Worm (Caenorhabditis elegans): Measurements from ENCODE around the gene F58B4.5.

F58B4.5 gene

DNA sequence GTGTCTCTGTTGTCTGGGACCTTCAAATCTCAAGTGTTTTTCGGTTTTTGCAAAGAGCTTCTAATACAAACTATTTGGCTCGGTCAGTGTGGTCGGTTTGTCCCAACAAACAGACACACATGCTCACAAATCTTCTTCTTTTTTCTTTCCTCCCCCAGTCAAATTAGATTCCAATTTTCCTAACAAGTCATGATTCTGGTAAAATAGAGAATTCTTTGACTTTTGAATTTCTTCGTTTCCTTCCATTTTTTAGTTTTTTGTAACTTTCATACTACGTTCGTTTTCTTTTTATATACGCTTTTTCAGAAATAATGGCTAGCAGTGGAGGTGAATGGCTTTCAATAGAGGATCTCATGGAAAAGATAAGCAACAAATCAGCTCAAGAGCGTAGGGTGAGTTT is 28.7 kb upstream of the F58B4.5 start, which contains the start of gene F32D8.15:
TSS of gene F32D8.15 (plus strand) at position 301 of the 400 bp plus-strand sequence.
- TF ChIP-seq ceh-31 (tag; optimal IDR thresholded peaks at IDR 0.05) (no peak), unc-42 (tag; optimal IDR thresholded peaks at IDR 0.05) (peak; percentile 23)

DNA sequence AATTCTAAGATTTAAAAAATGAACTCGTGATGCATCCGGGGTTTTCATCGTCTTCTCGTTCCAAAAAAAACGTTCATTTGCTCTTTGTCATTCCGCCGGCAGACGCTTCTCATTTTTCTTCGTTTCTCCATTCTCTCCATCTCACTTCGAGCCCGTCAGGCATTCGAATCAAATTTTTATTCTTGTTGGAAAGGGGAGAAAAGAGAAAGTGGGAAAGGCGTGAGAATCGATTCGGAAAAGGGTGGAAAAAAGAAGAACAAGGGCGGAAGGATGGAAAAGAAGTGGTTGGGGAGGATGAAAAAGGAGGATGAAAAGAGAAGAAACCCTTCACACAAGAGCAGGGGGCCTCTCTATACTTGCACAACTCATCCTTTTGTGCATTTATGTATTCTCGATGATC is 27.7 kb upstream of the F58B4.5 start:
- TF ChIP-seq tbx-2 (tag; optimal IDR thresholded peaks at IDR 0.05): no peak
- TF ChIP-seq pat-9 (tag; optimal IDR thresholded peaks at IDR 0.05): no peak
- TF ChIP-seq odd-2 (tag; optimal IDR thresholded peaks at IDR 0.05): no peak
- TF ChIP-seq unc-42 (tag; optimal IDR thresholded peaks at IDR 0.05): peak; percentile 58
- no peak for TF ChIP-seq C08G9.2 (tag; optimal IDR thresholded peaks at IDR 0.05)
- no peak for TF ChIP-seq ceh-9 (tag; optimal IDR thresholded peaks at IDR 0.05)
- no peak for TF ChIP-seq ceh-34 (tag; optimal IDR thresholded peaks at IDR 0.05)
- no peak for TF ChIP-seq madf-2 (tag; optimal IDR thresholded peaks at IDR 0.05)
- TF ChIP-seq unc-55 (GFP tag; optimal IDR thresholded peaks at IDR 0.05): no peak
- TF ChIP-seq lin-11 (tag; optimal IDR thresholded peaks at IDR 0.05): no peak
- peak; percentile 18 for TF ChIP-seq ceh-48 (tag; optimal IDR thresholded peaks at IDR 0.05)
- peak; percentile 9 for TF ChIP-seq ceh-31 (tag; optimal IDR thresholded peaks at IDR 0.05)
- TF ChIP-seq fkh-6 (tag; optimal IDR thresholded peaks at IDR 0.05): no peak

DNA sequence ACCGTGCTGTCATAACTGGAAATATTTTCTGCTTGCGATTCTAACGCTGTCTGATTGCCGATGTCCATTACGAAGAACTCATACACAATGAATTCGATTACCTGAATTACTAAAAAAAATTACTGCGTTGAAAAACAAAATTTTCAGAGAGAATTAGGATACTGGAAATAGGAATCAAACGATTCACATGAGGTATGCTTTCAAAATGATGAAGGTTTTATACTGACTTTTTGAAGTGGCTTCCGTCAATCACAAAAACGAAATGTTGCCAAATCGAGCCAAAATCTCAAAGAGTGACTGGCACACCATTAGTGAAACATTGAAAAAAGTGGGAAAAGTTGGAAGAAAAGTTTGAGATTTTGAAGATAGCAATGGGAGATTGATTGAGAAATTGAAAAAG is 23.4 kb upstream of the F58B4.5 start, which contains the start of gene zzz-1:
TSS of gene zzz-1 (minus strand) at position 101 of the 400 bp plus-strand sequence.
- no peak for TF ChIP-seq dve-1 (tag; optimal IDR thresholded peaks at IDR 0.05)
- no peak for TF ChIP-seq ceh-14 (tag; optimal IDR thresholded peaks at IDR 0.05)
- TF ChIP-seq ceh-9 (tag; optimal IDR thresholded peaks at IDR 0.05): no peak
- TF ChIP-seq F13H6.1 (tag; optimal IDR thresholded peaks at IDR 0.05): no peak
- TF ChIP-seq che-1 (tag; optimal IDR thresholded peaks at IDR 0.05): no peak
- TF ChIP-seq dmd-4 (tag; optimal IDR thresholded peaks at IDR 0.05; ENCODE audit: borderline replicate concordance): no peak
- no peak for TF ChIP-seq fkh-6 (tag; optimal IDR thresholded peaks at IDR 0.05)
- no peak for TF ChIP-seq ceh-30 (tag; optimal IDR thresholded peaks at IDR 0.05)
- TF ChIP-seq madf-2 (tag; optimal IDR thresholded peaks at IDR 0.05): no peak
- TF ChIP-seq mec-3 (tag; optimal IDR thresholded peaks at IDR 0.05; ENCODE audit: borderline replicate concordance): no peak
- TF ChIP-seq hlh-6 (tag; optimal IDR thresholded peaks at IDR 0.05): no peak
- TF ChIP-seq C38D4.7 (GFP tag; optimal IDR thresholded peaks at IDR 0.05): no peak
- no peak for TF ChIP-seq unc-55 (GFP tag; optimal IDR thresholded peaks at IDR 0.05)
- no peak for TF ChIP-seq pha-2 (tag; optimal IDR thresholded peaks at IDR 0.05)
- no peak for TF ChIP-seq T23F11.4 (GFP tag; optimal IDR thresholded peaks at IDR 0.05)
- TF ChIP-seq ttx-3 (tag; optimal IDR thresholded peaks at IDR 0.05): no peak
- no peak for TF ChIP-seq tbx-7 (tag; optimal IDR thresholded peaks at IDR 0.05)
- TF ChIP-seq lim-6 (tag; optimal IDR thresholded peaks at IDR 0.05): no peak

DNA sequence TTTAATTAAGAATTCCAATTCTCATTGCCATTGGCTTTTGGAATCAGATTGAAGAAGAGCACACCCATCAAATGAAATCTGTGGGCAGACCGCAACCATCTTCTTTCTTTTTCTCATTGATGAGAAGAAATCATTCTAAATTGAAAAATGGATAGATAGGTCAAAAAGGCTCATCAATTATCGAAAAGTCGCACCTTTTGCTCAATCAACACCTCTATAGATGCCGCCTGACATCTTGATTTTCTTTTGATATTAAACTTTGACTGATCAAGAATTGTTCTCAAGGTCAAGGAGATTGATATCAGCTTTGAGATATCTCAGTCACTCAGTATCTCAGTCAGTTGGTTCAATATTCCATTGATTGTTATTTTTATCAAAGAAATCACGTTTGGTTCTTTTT is 22.5 kb upstream of the F58B4.5 start:
- TF ChIP-seq ceh-14 (tag; optimal IDR thresholded peaks at IDR 0.05): no peak
- TF ChIP-seq rnt-1 (tag; optimal IDR thresholded peaks at IDR 0.05): no peak
- no peak for TF ChIP-seq pag-3 (tag; optimal IDR thresholded peaks at IDR 0.05; ENCODE audit: borderline replicate concordance)
- TF ChIP-seq ets-4 (tag; optimal IDR thresholded peaks at IDR 0.05): no peak
- no peak for TF ChIP-seq ceh-6 (GFP tag; optimal IDR thresholded peaks at IDR 0.05)
- no peak for TF ChIP-seq unc-42 (tag; optimal IDR thresholded peaks at IDR 0.05)
- no peak for TF ChIP-seq zip-5 (tag; optimal IDR thresholded peaks at IDR 0.05)
- no peak for TF ChIP-seq ceh-31 (tag; optimal IDR thresholded peaks at IDR 0.05)
- no peak for TF ChIP-seq ceh-30 (tag; optimal IDR thresholded peaks at IDR 0.05)

DNA sequence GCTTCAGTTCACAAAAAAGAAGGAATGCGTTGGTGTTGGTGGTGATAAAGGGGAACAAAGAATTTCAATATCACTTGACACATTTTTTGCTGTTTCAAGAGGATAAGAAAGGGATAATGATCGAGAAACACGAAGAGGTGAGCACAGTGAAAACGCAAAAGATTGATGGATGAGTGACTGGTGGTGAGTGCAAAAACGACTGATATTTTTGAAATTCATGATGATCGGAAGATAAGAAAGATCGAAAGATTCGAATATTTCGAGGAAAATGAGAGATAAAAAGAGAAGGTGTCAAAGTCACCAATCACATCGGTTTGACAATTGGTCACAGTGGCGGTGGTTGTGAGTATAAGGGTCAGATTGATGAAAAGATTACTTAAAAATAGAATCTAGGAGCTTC is 16.6 kb upstream of the F58B4.5 start:
- TF ChIP-seq ceh-18 (tag; optimal IDR thresholded peaks at IDR 0.05): peak; percentile 2
- no peak for TF ChIP-seq ceh-34 (tag; optimal IDR thresholded peaks at IDR 0.05)

DNA sequence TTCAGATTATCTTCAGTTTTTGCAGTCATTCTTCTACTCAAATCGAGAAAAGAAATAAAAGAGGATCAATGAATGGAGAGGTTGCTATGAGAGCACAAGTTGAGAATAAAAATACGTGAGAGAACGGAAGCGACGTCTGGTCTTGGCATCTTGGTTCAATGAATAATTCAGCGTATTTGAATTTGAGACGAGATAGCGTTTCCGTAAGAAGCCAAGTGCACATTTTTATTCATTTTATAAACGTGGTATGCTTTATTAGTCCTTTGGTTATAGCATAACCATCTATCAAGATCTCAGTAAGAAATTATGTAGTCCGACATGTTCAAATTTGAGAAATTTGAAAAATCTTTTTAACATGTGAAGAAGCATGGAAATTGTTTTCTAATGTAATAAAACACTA is 14.1 kb upstream of the F58B4.5 start, which contains the start of gene F58B4.2:
TSS of gene F58B4.2 (minus strand) at position 101 of the 400 bp plus-strand sequence.
- TF ChIP-seq sox-2 (GFP tag; IDR thresholded peaks at IDR 0.05) (no peak), ceh-34 (tag; optimal IDR thresholded peaks at IDR 0.05) (no peak), che-1 (tag; optimal IDR thresholded peaks at IDR 0.05) (no peak), ceh-31 (tag; optimal IDR thresholded peaks at IDR 0.05) (no peak), eyg-1 (tag; optimal IDR thresholded peaks at IDR 0.05) (no peak), tbx-2 (tag; optimal IDR thresholded peaks at IDR 0.05) (no peak)

All from whole organism, late embryonic.